Fruit fly (Drosophila melanogaster) whole organism, embryonic: ENCODE data around the gene CG4629.

ENCODE experiments used
- Atf-2 ChIP-seq: fragments of 200-800 bp; sonication (Bioruptor generic); optimal IDR thresholded peaks from 2 replicates; lab custom pipeline; 2016; ENCODE audit warnings: missing biosample characterization, missing genetic modification characterization
- Bteb2 ChIP-seq: fragments of 200-800 bp; sonication (Bioruptor generic); optimal IDR thresholded peaks from 2 replicates; lab custom pipeline; 2016; ENCODE audit warnings: missing biosample characterization, missing genetic modification characterization
- C15 ChIP-seq: fragments of 200-800 bp; sonication (Bioruptor generic); IDR thresholded peaks from 3 replicates; pipeline ENCODE4 v1.3.6; 2022; ENCODE audit warnings: missing biosample characterization, missing genetic modification characterization
- CG11247 ChIP-seq: fragments of 200-800 bp; sonication (Bioruptor generic); IDR thresholded peaks from 2 replicates; pipeline ENCODE4 v1.3.6; 2022; ENCODE audit warnings: missing biosample characterization, missing genetic modification characterization
- CG12104 ChIP-seq: fragments of 200-800 bp; sonication (Bioruptor generic); optimal IDR thresholded peaks from 3 replicates; lab custom pipeline; 2016; ENCODE audit warnings: missing biosample characterization, missing genetic modification characterization
- CG12236 ChIP-seq: fragments of 200-800 bp; sonication (Bioruptor generic); optimal IDR thresholded peaks from 2 replicates; lab custom pipeline; 2016; ENCODE audit warnings: missing biosample characterization, missing genetic modification characterization
- CG14860 ChIP-seq: fragments of 200-800 bp; sonication (Bioruptor generic); IDR thresholded peaks from 3 replicates; pipeline ENCODE4 v1.3.6; 2022; ENCODE audit warnings: missing biosample characterization, missing genetic modification characterization; ENCODE audit not compliant: partially characterized antibody
- CG17186 ChIP-seq: fragments of 200-800 bp; sonication (Bioruptor generic); optimal IDR thresholded peaks from 3 replicates; lab custom pipeline; 2017; ENCODE audit warnings: missing biosample characterization, missing genetic modification reagents, missing genetic modification characterization
- CG17359 ChIP-seq: fragments of 200-800 bp; sonication (Bioruptor generic); optimal IDR thresholded peaks from 3 replicates; lab custom pipeline; 2018; ENCODE audit warnings: missing biosample characterization, mild to moderate bottlenecking, missing genetic modification characterization, moderate library complexity
- CG18599 ChIP-seq: fragments of 200-800 bp; sonication (Bioruptor generic); optimal IDR thresholded peaks from 3 replicates; lab custom pipeline; 2017; ENCODE audit warnings: missing biosample characterization, missing genetic modification characterization, mild to moderate bottlenecking, moderate library complexity, missing genetic modification reagents
- CG2116 ChIP-seq: fragments of 200-800 bp; sonication (Bioruptor generic); optimal IDR thresholded peaks from 3 replicates; lab custom pipeline; 2018; ENCODE audit warnings: missing biosample characterization, mild to moderate bottlenecking, missing genetic modification characterization
- CG31388 ChIP-seq: fragments of 200-800 bp; sonication (Bioruptor generic); optimal IDR thresholded peaks from 2 replicates; lab custom pipeline; 2016; ENCODE audit warnings: missing biosample characterization, missing genetic modification characterization
- CG3407 ChIP-seq: fragments of 200-800 bp; sonication (Bioruptor generic); optimal IDR thresholded peaks from 2 replicates; lab custom pipeline; 2018; ENCODE audit warnings: missing biosample characterization, mild to moderate bottlenecking, missing genetic modification characterization
- CG34224 ChIP-seq: fragments of 200-800 bp; sonication (Bioruptor generic); IDR thresholded peaks from 3 replicates; pipeline ENCODE4 v1.3.6; 2022; ENCODE audit warnings: missing biosample characterization, missing genetic modification characterization; ENCODE audit not compliant: partially characterized antibody
- CG34376 ChIP-seq: fragments of 200-800 bp; sonication (Bioruptor generic); optimal IDR thresholded peaks from 2 replicates; lab custom pipeline; 2018; ENCODE audit warnings: missing biosample characterization, mild to moderate bottlenecking, missing genetic modification characterization
- CG42726 ChIP-seq: fragments of 200-800 bp; sonication (Bioruptor generic); IDR thresholded peaks from 2 replicates; pipeline ENCODE4 v1.3.6; 2022; ENCODE audit warnings: missing biosample characterization, missing genetic modification characterization; ENCODE audit not compliant: partially characterized antibody
- CG43689 ChIP-seq: fragments of 200-800 bp; sonication (Bioruptor generic); IDR thresholded peaks from 2 replicates; pipeline ENCODE4 v1.3.6; 2022; ENCODE audit warnings: missing biosample characterization, missing genetic modification characterization
- CG4854 ChIP-seq: fragments of 200-800 bp; sonication (Bioruptor generic); optimal IDR thresholded peaks from 2 replicates; lab custom pipeline; 2016; ENCODE audit warnings: missing biosample characterization, missing genetic modification characterization, inconsistent platforms
- CG6175 ChIP-seq: fragments of 200-800 bp; sonication (Bioruptor generic); IDR thresholded peaks from 3 replicates; pipeline ENCODE4 v1.3.6; 2022; ENCODE audit warnings: missing biosample characterization, missing genetic modification characterization
- CG7271 ChIP-seq: fragments of 200-800 bp; sonication (Bioruptor generic); optimal IDR thresholded peaks from 2 replicates; lab custom pipeline; 2018; ENCODE audit warnings: missing biosample characterization, mild to moderate bottlenecking, missing genetic modification characterization, moderate library complexity
- CG7357 ChIP-seq: fragments of 200-800 bp; sonication (Bioruptor generic); IDR thresholded peaks from 3 replicates; pipeline ENCODE4 v1.3.6; 2022; ENCODE audit warnings: missing biosample characterization, missing genetic modification characterization
- CG8089 ChIP-seq: fragments of 200-800 bp; sonication (Bioruptor generic); optimal IDR thresholded peaks from 3 replicates; lab custom pipeline; 2016; ENCODE audit warnings: missing biosample characterization, missing genetic modification characterization
- CG8290 ChIP-seq, 3 experiments: fragments of 200-800 bp; sonication (Bioruptor generic); optimal IDR thresholded peaks; 2 replicates each; lab custom pipeline; 2016 to 2019; ENCODE audit warnings: missing biosample characterization in 3 of 3, missing genetic modification characterization in 3 of 3, mild to moderate bottlenecking in 2 of 3, moderate library complexity in 1 of 3
- CG9876 ChIP-seq: fragments of 200-800 bp; sonication (Bioruptor generic); optimal IDR thresholded peaks from 2 replicates; lab custom pipeline; 2016; ENCODE audit warnings: missing biosample characterization, missing genetic modification characterization
- CTCF ChIP-seq: fragments of 200-800 bp; sonication (Bioruptor generic); optimal IDR thresholded peaks from 2 replicates; lab custom pipeline; 2017; ENCODE audit warnings: missing biosample characterization, mild to moderate bottlenecking, missing genetic modification characterization, moderate library complexity
- Camta ChIP-seq: fragments of 200-800 bp; sonication (Bioruptor generic); optimal IDR thresholded peaks from 2 replicates; lab custom pipeline; 2016; ENCODE audit warnings: missing biosample characterization, missing genetic modification characterization
- Dbx ChIP-seq: fragments of 200-800 bp; sonication (Bioruptor generic); IDR thresholded peaks from 3 replicates; pipeline ENCODE4 v1.3.6; 2022; ENCODE audit warnings: missing biosample characterization, missing genetic modification characterization
- Dip2 ChIP-seq: fragments of 200-800 bp; sonication (Bioruptor generic); IDR thresholded peaks from 2 replicates; pipeline ENCODE4 v1.3.6; 2022; ENCODE audit warnings: missing biosample characterization, missing genetic modification characterization
- ERR ChIP-seq: fragments of 200-800 bp; sonication (Bioruptor generic); optimal IDR thresholded peaks from 2 replicates; lab custom pipeline; 2016; ENCODE audit warnings: missing biosample characterization, missing genetic modification characterization
- Fer1 ChIP-seq: fragments of 200-800 bp; sonication (Bioruptor generic); optimal IDR thresholded peaks from 2 replicates; lab custom pipeline; 2017; ENCODE audit warnings: missing biosample characterization, mild to moderate bottlenecking, missing genetic modification characterization
- Fer3 ChIP-seq: fragments of 200-800 bp; sonication (Bioruptor generic); optimal IDR thresholded peaks from 2 replicates; lab custom pipeline; 2018; ENCODE audit warnings: missing biosample characterization, mild to moderate bottlenecking, missing genetic modification characterization, moderate library complexity
- Jarid2 ChIP-seq: fragments of 200-800 bp; sonication (Bioruptor generic); optimal IDR thresholded peaks from 3 replicates; lab custom pipeline; 2017; ENCODE audit warnings: mild to moderate bottlenecking, missing biosample characterization, missing genetic modification reagents, missing genetic modification characterization
- Meics ChIP-seq: fragments of 200-800 bp; sonication (Bioruptor generic); optimal IDR thresholded peaks from 2 replicates; lab custom pipeline; 2017; ENCODE audit warnings: missing biosample characterization, mild to moderate bottlenecking, missing genetic modification characterization
- NK7.1 ChIP-seq: fragments of 200-800 bp; sonication (Bioruptor generic); optimal IDR thresholded peaks from 3 replicates; lab custom pipeline; 2016; ENCODE audit warnings: missing biosample characterization, missing genetic modification characterization
- PHDP ChIP-seq: fragments of 200-800 bp; sonication (Bioruptor generic); optimal IDR thresholded peaks from 3 replicates; lab custom pipeline; 2018; ENCODE audit warnings: missing biosample characterization, mild to moderate bottlenecking, missing genetic modification characterization, moderate library complexity
- Rx ChIP-seq: fragments of 200-800 bp; sonication (Bioruptor generic); IDR thresholded peaks from 2 replicates; pipeline ENCODE4 v1.3.6; 2022; ENCODE audit warnings: missing biosample characterization, missing genetic modification characterization
- TFAM ChIP-seq: fragments of 200-800 bp; sonication (Bioruptor generic); optimal IDR thresholded peaks from 2 replicates; lab custom pipeline; 2017; ENCODE audit warnings: missing biosample characterization, missing genetic modification characterization, inconsistent platforms
- cas ChIP-seq: fragments of 200-800 bp; sonication (Bioruptor generic); IDR thresholded peaks from 2 replicates; pipeline ENCODE4 v1.3.6; 2022; ENCODE audit warnings: missing biosample characterization, missing genetic modification characterization
- da ChIP-seq: fragments of 200-800 bp; sonication (Bioruptor generic); optimal IDR thresholded peaks from 2 replicates; lab custom pipeline; 2016; ENCODE audit warnings: missing biosample characterization, missing genetic modification characterization
- dan ChIP-seq: fragments of 200-800 bp; sonication (Bioruptor generic); IDR thresholded peaks from 2 replicates; pipeline ENCODE4 v1.3.6; 2022; ENCODE audit warnings: missing biosample characterization, missing genetic modification characterization
- gsb ChIP-seq: fragments of 200-800 bp; sonication (Bioruptor generic); IDR thresholded peaks from 2 replicates; pipeline ENCODE4 v1.3.6; 2022; ENCODE audit warnings: missing biosample characterization, missing genetic modification characterization
- ham ChIP-seq: fragments of 200-800 bp; sonication (Bioruptor generic); IDR thresholded peaks from 2 replicates; pipeline ENCODE4 v1.3.6; 2022; ENCODE audit warnings: missing biosample characterization, missing genetic modification characterization
- peb ChIP-seq: fragments of 200-800 bp; sonication (Bioruptor generic); IDR thresholded peaks from 2 replicates; pipeline ENCODE4 v1.3.6; 2022; ENCODE audit warnings: missing biosample characterization, missing genetic modification characterization
- rib ChIP-seq: fragments of 200-800 bp; sonication (Bioruptor generic); IDR thresholded peaks from 2 replicates; pipeline ENCODE4 v1.3.6; 2022; ENCODE audit warnings: missing biosample characterization, missing genetic modification characterization
- sisA ChIP-seq: fragments of 200-800 bp; sonication (Bioruptor generic); IDR thresholded peaks from 2 replicates; pipeline ENCODE4 v1.3.6; 2022; ENCODE audit warnings: missing biosample characterization, missing genetic modification characterization
- slbo ChIP-seq: fragments of 200-800 bp; sonication (Bioruptor generic); IDR thresholded peaks from 2 replicates; pipeline ENCODE4 v1.3.6; 2022; ENCODE audit warnings: missing biosample characterization, missing genetic modification characterization
- tgo ChIP-seq: fragments of 200-800 bp; sonication (Bioruptor generic); IDR thresholded peaks from 3 replicates; pipeline ENCODE4 v1.3.6; 2022; ENCODE audit warnings: missing biosample characterization, missing genetic modification characterization
- trh ChIP-seq: fragments of 200-800 bp; sonication (Bioruptor generic); optimal IDR thresholded peaks from 2 replicates; lab custom pipeline; 2016; ENCODE audit warnings: missing biosample characterization, missing genetic modification characterization
- ttk ChIP-seq: fragments of 200-800 bp; sonication (Bioruptor generic); IDR thresholded peaks from 2 replicates; pipeline ENCODE4 v2.1.2; 2022; ENCODE audit warnings: missing biosample characterization, missing genetic modification characterization
- tx ChIP-seq: fragments of 200-800 bp; sonication (Bioruptor generic); optimal IDR thresholded peaks from 2 replicates; lab custom pipeline; 2016; ENCODE audit warnings: missing biosample characterization, missing genetic modification characterization
- unc-4 ChIP-seq: fragments of 200-800 bp; sonication (Bioruptor generic); IDR thresholded peaks from 2 replicates; pipeline ENCODE4 v1.3.6; 2022; ENCODE audit warnings: missing biosample characterization, missing genetic modification characterization; ENCODE audit not compliant: partially characterized antibody
- wdn ChIP-seq: fragments of 200-800 bp; sonication (Bioruptor generic); IDR thresholded peaks from 2 replicates; pipeline ENCODE4 v1.3.6; 2022; ENCODE audit warnings: missing biosample characterization, missing genetic modification characterization

Gene CG4629

DNA sequence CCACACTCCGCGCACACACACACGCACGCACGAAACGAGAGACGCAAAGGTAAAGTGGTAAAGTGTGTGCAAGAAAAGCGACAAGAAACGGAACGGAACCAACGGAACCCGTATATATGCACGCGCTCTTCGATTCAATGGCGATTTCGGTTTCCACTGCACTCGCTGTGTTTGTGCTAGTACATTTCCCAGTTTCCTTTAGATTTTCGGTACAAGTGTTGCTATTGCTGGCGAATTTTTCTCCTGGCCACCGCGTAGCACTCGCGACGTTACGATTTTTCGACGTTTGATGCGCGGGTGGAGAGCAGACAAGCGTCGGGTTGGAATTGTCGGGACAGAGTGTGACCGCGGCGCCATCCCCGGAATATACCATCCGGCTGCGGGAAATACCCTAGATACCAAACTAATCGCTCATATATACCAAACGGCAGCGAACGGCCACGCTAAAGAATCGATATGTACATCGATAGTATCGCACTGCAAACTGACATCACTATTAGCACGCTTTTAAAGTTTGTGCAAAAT is 24.8 kb downstream of the CG4629 start, which contains the start of the genes S and ast (continued):
- TF ChIP-seq CG4854 (GFP tag; lab: Kevin White, UChicago), result no peak
- TF ChIP-seq tx (GFP tag; lab: Kevin White, UChicago), result no peak
- TF ChIP-seq trh (GFP tag; lab: Kevin White, UChicago), result no peak
- no peak for TF ChIP-seq CG7357 (GFP tag; lab: Robert Waterston, UW)
- TF ChIP-seq ham (GFP tag; lab: Robert Waterston, UW), result no peak
- TF ChIP-seq sisA, result no peak
- no peak for TF ChIP-seq CG18599 (GFP tag; lab: Kevin White, UChicago)
- no peak for TF ChIP-seq NK7.1 (GFP tag; lab: Kevin White, UChicago)
- TF ChIP-seq cas (GFP tag; lab: Robert Waterston, UW), result 0 out of 2 replicates have a peak, but pooled peaks have one; percentile 26
- no peak for TF ChIP-seq Fer3 (tag; lab: Kevin White, UChicago)
- TF ChIP-seq CG12236 (GFP tag; lab: Kevin White, UChicago), result no peak
- peak; percentile 37 for TF ChIP-seq CG8290 (GFP tag; optimal IDR thresholded peaks at IDR 0.05; lab: Kevin White, UChicago)
- no peak for TF ChIP-seq CG8290 (tag; optimal IDR thresholded peaks at IDR 0.05; lab: Kevin White, UChicago)
- TF ChIP-seq ttk (GFP tag; lab: Robert Waterston, UW), result no peak
- peak; percentile 99 for TF ChIP-seq CG42726 (GFP tag; lab: Robert Waterston, UW)
- no peak for TF ChIP-seq CTCF (GFP tag; lab: Kevin White, UChicago)
- TF ChIP-seq slbo (GFP tag; lab: Robert Waterston, UW), result 0 out of 2 replicates have a peak, but pooled peaks have one; percentile 22
- no peak for TF ChIP-seq Rx (GFP tag; lab: Robert Waterston, UW)
- no peak for TF ChIP-seq CG17359 (tag; lab: Kevin White, UChicago)
- TF ChIP-seq Camta, result peak; percentile 48
- TF ChIP-seq ERR, result peak; percentile 51
- TF ChIP-seq CG6175 (GFP tag; lab: Robert Waterston, UW), result no peak
- TF ChIP-seq TFAM (GFP tag; lab: Kevin White, UChicago), result no peak
- peak; percentile 97 for TF ChIP-seq CG34224 (GFP tag; lab: Robert Waterston, UW)
- peak; percentile 38 for TF ChIP-seq CG8089 (GFP tag; lab: Kevin White, UChicago)
- TF ChIP-seq CG17186, result peak; percentile 64
- no peak for TF ChIP-seq CG43689
- TF ChIP-seq CG3407 (GFP tag; lab: Kevin White, UChicago), result no peak
- TF ChIP-seq da (GFP tag; lab: Kevin White, UChicago), result no peak
- TF ChIP-seq Meics (GFP tag; lab: Kevin White, UChicago), result peak; percentile 45
- peak; percentile 91 for TF ChIP-seq Jarid2 (GFP tag; lab: Kevin White, UChicago)
- no peak for TF ChIP-seq peb (GFP tag; lab: Robert Waterston, UW)
- no peak for TF ChIP-seq wdn (GFP tag; lab: Robert Waterston, UW)
- TF ChIP-seq C15 (GFP tag; lab: Robert Waterston, UW), result no peak
- no peak for TF ChIP-seq CG31388 (GFP tag; lab: Kevin White, UChicago)
- TF ChIP-seq rib (GFP tag; lab: Robert Waterston, UW), result peak; percentile 59; the same call in 1 of the 2 replicates
- TF ChIP-seq Fer1 (GFP tag; lab: Kevin White, UChicago), result peak; percentile 61
- peak; percentile 24 for TF ChIP-seq Atf-2 (GFP tag; lab: Kevin White, UChicago)
- TF ChIP-seq CG2116, result peak; percentile 58
- peak; percentile 98 for TF ChIP-seq unc-4 (GFP tag; lab: Robert Waterston, UW)
- TF ChIP-seq PHDP (tag; lab: Kevin White, UChicago), result peak; percentile 39
- TF ChIP-seq CG7271, result no peak
- TF ChIP-seq gsb (GFP tag; lab: Robert Waterston, UW), result no peak
- no peak for TF ChIP-seq tgo
- TF ChIP-seq CG9876 (GFP tag; lab: Kevin White, UChicago), result peak; percentile 40
- TF ChIP-seq dan (GFP tag; lab: Robert Waterston, UW), result no peak
- TF ChIP-seq Dip2 (GFP tag; lab: Robert Waterston, UW), result no peak
- TF ChIP-seq Dbx, result peak; percentile 69; the same call in 2 of the 3 replicates
- TF ChIP-seq CG12104, result no peak
- peak; percentile 95 for TF ChIP-seq CG14860 (GFP tag; lab: Robert Waterston, UW)
- TF ChIP-seq CG11247, result peak; percentile 30; the same call in 1 of the 2 replicates
- TF ChIP-seq CG34376 (GFP tag; lab: Kevin White, UChicago), result peak; percentile 52
- no peak for TF ChIP-seq Bteb2
